Worm (Caenorhabditis elegans) whole organism, late embryonic: ENCODE data around the gene dhs-29.

Experiments
- fkh-10 ChIP-seq: fragments of 150-350 bp; optimal IDR thresholded peaks from 2 replicates; lab custom pipeline; 2014; ENCODE audit warnings: missing biosample characterization, missing genetic modification reagents, missing genetic modification characterization
- pha-4 ChIP-seq: fragments of 150-350 bp; optimal IDR thresholded peaks from 2 replicates; lab custom pipeline; 2018; ENCODE audit warnings: missing biosample characterization, missing genetic modification reagents, missing genetic modification characterization

DNA sequence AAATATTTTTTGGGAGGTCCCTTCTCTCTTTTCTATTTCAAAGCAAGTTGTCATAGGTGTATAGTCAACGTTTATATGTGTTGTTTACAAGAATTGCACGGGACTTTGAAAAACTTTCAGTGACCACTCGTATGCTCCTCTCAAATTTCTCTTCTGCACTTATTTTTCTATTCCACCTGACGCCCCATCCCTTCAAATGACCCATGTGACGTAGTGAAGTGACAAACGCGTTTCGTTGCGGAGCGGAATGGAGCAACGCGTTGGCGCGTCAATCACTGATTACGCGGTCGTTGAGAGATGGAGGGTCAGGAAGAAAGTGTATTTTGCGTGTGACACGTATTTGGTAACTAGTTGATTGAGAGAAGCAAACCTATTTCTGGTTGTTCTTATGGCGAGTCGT, 28.7 kb downstream of the dhs-29 start:
- TF ChIP-seq pha-4 (tag; lab: Kevin White, UChicago) (no peak), fkh-10 (no peak)
